Fruit fly (Drosophila melanogaster): ENCODE measurements around the gene CG16798.

DNA sequence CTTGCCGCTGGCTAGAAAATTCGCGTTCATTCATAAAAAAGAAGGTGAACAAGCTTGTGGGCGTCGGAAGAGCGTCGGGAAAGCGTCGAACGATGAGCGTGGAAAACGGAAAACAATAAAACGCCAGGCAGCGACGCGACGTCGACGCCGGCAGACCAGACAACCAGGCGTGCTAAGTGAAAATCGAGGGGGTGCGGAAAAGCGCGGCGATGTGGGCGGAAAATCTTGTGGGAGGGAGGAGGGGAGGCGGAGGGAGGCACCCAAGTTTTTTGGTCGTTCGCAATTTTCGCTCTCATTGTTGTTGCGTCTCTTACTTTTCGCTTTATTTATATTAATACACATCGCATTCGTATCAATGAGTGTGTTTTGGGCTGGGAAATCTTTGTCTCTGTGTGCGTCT lies 18.7 kb upstream of the CG16798 start:
- no peak for TF ChIP-seq Blimp-1 (GFP tag; optimal IDR thresholded peaks at IDR 0.05)
- TF ChIP-seq Smox (GFP tag; optimal IDR thresholded peaks at IDR 0.05), result no peak
- no peak for TF ChIP-seq Sox14 (GFP tag; optimal IDR thresholded peaks at IDR 0.05)
- TF ChIP-seq CG6163 (GFP tag; IDR thresholded peaks at IDR 0.05), result no peak
- TF ChIP-seq CG6792 (GFP tag; optimal IDR thresholded peaks at IDR 0.05), result no peak
- TF ChIP-seq CG34406 (GFP tag; optimal IDR thresholded peaks at IDR 0.05), result no peak

All from whole organism, prepupa.